Worm (Caenorhabditis elegans): ENCODE results near the gene Y75B7B.2.

- TF ChIP-seq flt-1 (GFP tag; IDR thresholded peaks at IDR 0.05), result no peak
- no peak for TF ChIP-seq sea-1 (GFP tag; conservative IDR thresholded peaks at IDR 0.05)
- no peak for TF ChIP-seq ama-1 (optimal IDR thresholded peaks at IDR 0.05)
- TF ChIP-seq hmg-4 (GFP tag; optimal IDR thresholded peaks at IDR 0.05), result no peak
- TF ChIP-seq ceh-13 (GFP tag; optimal IDR thresholded peaks at IDR 0.05), result no peak
- TF ChIP-seq tbx-37 (GFP tag; conservative IDR thresholded peaks at IDR 0.05), result no peak
- TF ChIP-seq B0310.2 (tag; optimal IDR thresholded peaks at IDR 0.05), result no peak
- TF ChIP-seq ets-7 (tag; optimal IDR thresholded peaks at IDR 0.05), result no peak
- TF ChIP-seq aly-1 (tag; optimal IDR thresholded peaks at IDR 0.05), result no peak
- no peak for TF ChIP-seq pes-1 (GFP tag; IDR thresholded peaks at IDR 0.05)
- TF ChIP-seq ceh-36 (tag; optimal IDR thresholded peaks at IDR 0.05), result no peak
- TF ChIP-seq scrt-1 (GFP tag; IDR thresholded peaks at IDR 0.05), result no peak
- no peak for TF ChIP-seq hnd-1 (tag; optimal IDR thresholded peaks at IDR 0.05)
- TF ChIP-seq tbx-11 (GFP tag; IDR thresholded peaks at IDR 0.05), result no peak
Observed at ce11 chrV:1321776-1322175, 46.0 kb upstream of the Y75B7B.2 start.
